Worm (Caenorhabditis elegans): ENCODE data around the gene R09F10.5.
A peak's percentile ranks its signal among the peaks of the same experiment; 100 is the strongest.

Gene R09F10.5

DNA sequence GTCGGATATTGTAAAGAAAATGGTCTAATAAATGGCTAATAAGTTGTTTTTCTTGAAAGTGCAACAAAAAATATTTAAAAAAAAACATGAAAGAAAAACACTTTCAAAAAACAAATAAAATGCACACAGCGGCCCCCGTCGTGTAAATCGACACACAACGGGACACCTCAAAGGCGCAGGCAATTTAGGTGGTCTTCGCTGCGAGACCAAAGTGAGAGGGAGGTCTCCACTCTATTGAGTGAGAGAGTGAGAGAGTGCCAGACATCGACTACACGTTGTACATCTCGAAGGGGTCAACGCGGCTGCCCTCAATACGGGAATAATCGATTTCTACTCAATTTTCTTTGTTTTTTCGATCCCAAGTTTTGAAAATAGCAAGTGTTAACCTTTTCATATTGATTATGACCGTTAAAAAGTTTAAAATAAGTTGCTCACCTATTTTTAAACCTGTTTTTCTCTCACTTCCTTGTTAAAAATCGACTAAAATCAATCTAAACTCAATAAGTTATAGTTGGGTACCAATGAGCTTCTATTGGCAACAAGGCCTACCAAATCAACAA is 20.7 kb downstream of the R09F10.5 start, which contains the start of gene sec-16A.2 (continued):
- peak; percentile 48 for TF ChIP-seq lin-15B (tag; optimal IDR thresholded peaks at IDR 0.05)
- TF ChIP-seq ztf-11 (tag; optimal IDR thresholded peaks at IDR 0.05): peak in 1 of 2 experiments; percentile 1
- peak; percentile 63 for TF ChIP-seq swsn-7 (tag; optimal IDR thresholded peaks at IDR 0.05)
- TF ChIP-seq C34B4.2 (tag; optimal IDR thresholded peaks at IDR 0.05): no peak
- TF ChIP-seq ceh-90 (tag; optimal IDR thresholded peaks at IDR 0.05): no peak
- TF ChIP-seq fkh-4 (tag; optimal IDR thresholded peaks at IDR 0.05; ENCODE audit: borderline replicate concordance): no peak
- no peak for TF ChIP-seq sox-4 (tag; optimal IDR thresholded peaks at IDR 0.05)
- peak in 2 of 3 experiments; percentile 48 to 51 for TF ChIP-seq dpl-1 (GFP tag; optimal IDR thresholded peaks at IDR 0.05)
- TF ChIP-seq lin-35 (GFP tag; optimal IDR thresholded peaks at IDR 0.05): peak; percentile 52 to 75
- TF ChIP-seq nhr-19 (GFP tag; conservative IDR thresholded peaks at IDR 0.05): peak; percentile 47
- no peak for TF ChIP-seq unc-98 (GFP tag; IDR thresholded peaks at IDR 0.05)
- no peak for TF ChIP-seq ceh-8 (GFP tag; optimal IDR thresholded peaks at IDR 0.05)
- no peak for TF ChIP-seq F16B12.6 (tag; optimal IDR thresholded peaks at IDR 0.05)
- TF ChIP-seq jun-1 (tag; optimal IDR thresholded peaks at IDR 0.05): peak; percentile 4
- no peak for TF ChIP-seq egl-13 (tag; optimal IDR thresholded peaks at IDR 0.05)
- no peak for TF ChIP-seq hpl-2 (GFP tag; optimal IDR thresholded peaks at IDR 0.05)
- TF ChIP-seq unc-62 (GFP tag; optimal IDR thresholded peaks at IDR 0.05): no peak
- TF ChIP-seq efl-3 (GFP tag; optimal IDR thresholded peaks at IDR 0.05): no peak
- peak; percentile 56 for TF ChIP-seq mep-1 (tag; optimal IDR thresholded peaks at IDR 0.05)
- peak; percentile 21 for TF ChIP-seq isw-1 (GFP tag; IDR thresholded peaks at IDR 0.05)
- TF ChIP-seq tlp-1 (tag; optimal IDR thresholded peaks at IDR 0.05): no peak
- TF ChIP-seq nhr-84 (tag; optimal IDR thresholded peaks at IDR 0.05): no peak
- no peak for TF ChIP-seq alr-1 (tag; optimal IDR thresholded peaks at IDR 0.05; ENCODE audit: borderline replicate concordance)
- TF ChIP-seq lin-39 (tag; optimal IDR thresholded peaks at IDR 0.05): no peak
- TF ChIP-seq pag-3 (tag; optimal IDR thresholded peaks at IDR 0.05; ENCODE audit: borderline replicate concordance, insufficient read depth): no peak
- TF ChIP-seq efl-1 (optimal IDR thresholded peaks at IDR 0.05): peak; percentile 42 to 71
- peak in 1 of 2 experiments; percentile 19 for TF ChIP-seq efl-1 (GFP tag; optimal IDR thresholded peaks at IDR 0.05 in 1 of 2)
- peak; percentile 68 for TF ChIP-seq nhr-20 (tag; optimal IDR thresholded peaks at IDR 0.05)
- TF ChIP-seq xbp-1 (tag; optimal IDR thresholded peaks at IDR 0.05): peak; percentile 66
- no peak for TF ChIP-seq ama-1 (optimal IDR thresholded peaks at IDR 0.05)
- peak; percentile 90 for TF ChIP-seq lin-14 (GFP tag; optimal IDR thresholded peaks at IDR 0.05)
- TF ChIP-seq ceh-82 (tag; optimal IDR thresholded peaks at IDR 0.05): peak; percentile 42 to 67 (median 49)
- peak; percentile 82 for TF ChIP-seq nhr-85 (tag)
- TF ChIP-seq unc-130 (tag; optimal IDR thresholded peaks at IDR 0.05): peak; percentile 7
- peak; percentile 61 for TF ChIP-seq rnt-1 (tag; optimal IDR thresholded peaks at IDR 0.05)
- no peak for TF ChIP-seq aly-2 (tag; optimal IDR thresholded peaks at IDR 0.05)
- TF ChIP-seq hlh-4 (tag; optimal IDR thresholded peaks at IDR 0.05): no peak
- no peak for TF ChIP-seq nhr-12 (tag; optimal IDR thresholded peaks at IDR 0.05)
- no peak for TF ChIP-seq pax-3 (tag; optimal IDR thresholded peaks at IDR 0.05)
- TF ChIP-seq vab-15 (tag; optimal IDR thresholded peaks at IDR 0.05): peak; percentile 67
- TF ChIP-seq snpc-4 (tag; optimal IDR thresholded peaks at IDR 0.05): no peak
- TF ChIP-seq nhr-90 (tag; optimal IDR thresholded peaks at IDR 0.05; ENCODE audit: poor library complexity): peak; percentile 32
- no peak for TF ChIP-seq grh-1 (GFP tag; IDR thresholded peaks at IDR 0.05)
- TF ChIP-seq mab-9 (GFP tag; IDR thresholded peaks at IDR 0.05): no peak
- peak; percentile 55 for TF ChIP-seq C16A3.4 (tag; optimal IDR thresholded peaks at IDR 0.05)
- no peak for TF ChIP-seq nhr-237 (tag; optimal IDR thresholded peaks at IDR 0.05)
- TF ChIP-seq ceh-63 (GFP tag; optimal IDR thresholded peaks at IDR 0.05): no peak
- TF ChIP-seq elt-3 (tag; optimal IDR thresholded peaks at IDR 0.05): peak in 1 of 6 experiments; percentile 30
- no peak for TF ChIP-seq sptf-1 (tag; optimal IDR thresholded peaks at IDR 0.05)
- no peak for TF ChIP-seq ztf-4 (tag; optimal IDR thresholded peaks at IDR 0.05)
- TF ChIP-seq nhr-28 (tag; optimal IDR thresholded peaks at IDR 0.05): no peak
- no peak for TF ChIP-seq ets-5 (GFP tag; IDR thresholded peaks at IDR 0.05)
- peak; percentile 27 for TF ChIP-seq skn-1 (tag; optimal IDR thresholded peaks at IDR 0.05)
